Worm (Caenorhabditis elegans) whole organism, L4 larva: Measurements from ENCODE around the gene F08D12.3.

Experiments
- D1046.2 ChIP-seq: fragments of 200-800 bp; sonication (Bioruptor generic); IDR thresholded peaks from 2 replicates; pipeline ENCODE4 v1.3.6; 2022; ENCODE audit warnings: missing genetic modification characterization, missing compliant biosample characterization
- F10B5.3 ChIP-seq: sonication (generic microtip); optimal IDR thresholded peaks from 2 replicates; lab custom pipeline; 2016; ENCODE audit warnings: mild to moderate bottlenecking, missing genetic modification characterization, missing compliant biosample characterization
- F37D6.2 ChIP-seq: sonication (generic microtip); optimal IDR thresholded peaks from 2 replicates; lab custom pipeline; 2016; ENCODE audit warnings: mild to moderate bottlenecking, missing genetic modification characterization, missing compliant biosample characterization
- T20F7.1 ChIP-seq: fragments of 200-800 bp; sonication (Bioruptor generic); optimal IDR thresholded peaks from 2 replicates; lab custom pipeline; 2018; ENCODE audit warnings: mild to moderate bottlenecking, missing genetic modification characterization, missing compliant biosample characterization
- ZK337.2 ChIP-seq: fragments of 200-800 bp; sonication (Bioruptor generic); IDR thresholded peaks from 2 replicates; pipeline ENCODE4 v1.3.6; 2022; ENCODE audit warnings: missing genetic modification reagents, missing genetic modification characterization, missing compliant biosample characterization
- aha-1 ChIP-seq: fragments of 150-350 bp; peaks from one replicate; lab custom pipeline; 2014; ENCODE audit warnings: missing biosample characterization, missing genetic modification characterization
- attf-4 ChIP-seq: sonication (generic microtip); optimal IDR thresholded peaks from 3 replicates; lab custom pipeline; 2017; ENCODE audit warnings: missing biosample characterization, missing genetic modification characterization
- ceh-20 ChIP-seq: fragments of 200-800 bp; sonication (Bioruptor generic); IDR thresholded peaks from 2 replicates; pipeline ENCODE4 v1.3.6; 2022; ENCODE audit warnings: missing genetic modification reagents, missing genetic modification characterization, missing compliant biosample characterization
- ceh-62 ChIP-seq: sonication (generic microtip); optimal IDR thresholded peaks from 2 replicates; lab custom pipeline; 2017; ENCODE audit warnings: missing biosample characterization, missing genetic modification characterization
- ceh-82 ChIP-seq: sonication (generic microtip); optimal IDR thresholded peaks from 2 replicates; lab custom pipeline; 2017; ENCODE audit warnings: missing biosample characterization, missing genetic modification characterization
- ces-1 ChIP-seq: fragments of 150-350 bp; sonication (generic microtip); optimal IDR thresholded peaks from 4 replicates; lab custom pipeline; 2014; ENCODE audit warnings: missing biosample characterization, missing genetic modification reagents, missing genetic modification characterization
- ctbp-1 ChIP-seq: fragments of 200-800 bp; sonication (Bioruptor generic); IDR thresholded peaks from 2 replicates; pipeline ENCODE4 v1.3.6; 2022; ENCODE audit warnings: missing genetic modification reagents, missing genetic modification characterization, missing compliant biosample characterization
- daf-12 ChIP-seq: fragments of 150-350 bp; optimal IDR thresholded peaks from 2 replicates; lab custom pipeline; 2014; ENCODE audit warnings: missing biosample characterization, missing genetic modification reagents, missing genetic modification characterization
- daf-16 ChIP-seq, 3 experiments: sonication (generic microtip); optimal IDR thresholded peaks; 2 replicates each; lab custom pipeline; 2016 to 2017; ENCODE audit warnings: missing genetic modification characterization in 3 of 3, missing genetic modification reagents in 3 of 3, mild to moderate bottlenecking in 2 of 3, missing compliant biosample characterization in 2 of 3, missing biosample characterization in 1 of 3, moderate library complexity in 1 of 3
- dmd-8 ChIP-seq: fragments of 200-800 bp; sonication (Bioruptor generic); IDR thresholded peaks from 2 replicates; pipeline ENCODE4 v1.3.6; 2022; ENCODE audit warnings: missing genetic modification characterization, missing compliant biosample characterization
- egl-43 ChIP-seq: fragments of 200-800 bp; sonication (Bioruptor generic); IDR thresholded peaks from 2 replicates; pipeline ENCODE4 v1.3.6; 2022; ENCODE audit warnings: missing genetic modification reagents, missing genetic modification characterization, missing compliant biosample characterization
- fkh-10 ChIP-seq: fragments of 150-350 bp; optimal IDR thresholded peaks from 2 replicates; lab custom pipeline; 2014; ENCODE audit warnings: missing biosample characterization, missing genetic modification reagents, missing genetic modification characterization
- lin-13 ChIP-seq: fragments of 150-350 bp; optimal IDR thresholded peaks from 2 replicates; lab custom pipeline; 2014; ENCODE audit warnings: missing biosample characterization, missing genetic modification reagents, missing genetic modification characterization
- lin-29 ChIP-seq: fragments of 200-800 bp; sonication (Bioruptor generic); IDR thresholded peaks from 2 replicates; pipeline ENCODE4 v1.3.6; 2022; ENCODE audit warnings: missing genetic modification reagents, missing genetic modification characterization, missing compliant biosample characterization
- lin-38 ChIP-seq: fragments of 200-800 bp; sonication (Bioruptor generic); IDR thresholded peaks from 2 replicates; pipeline ENCODE4 v1.3.6; 2022; ENCODE audit warnings: missing genetic modification reagents, missing genetic modification characterization, missing compliant biosample characterization
- lin-39 ChIP-seq: fragments of 150-350 bp; optimal IDR thresholded peaks from 2 replicates; lab custom pipeline; 2014; ENCODE audit warnings: missing biosample characterization, missing genetic modification reagents, missing genetic modification characterization
- madf-5 ChIP-seq, 2 experiments: fragments of 200-800 bp; sonication (Bioruptor generic); IDR thresholded peaks; 2 replicates each; pipeline ENCODE4 v1.3.6; 2022; ENCODE audit warnings: missing compliant biosample characterization in 2 of 2, missing genetic modification characterization in 2 of 2
- madf-9 ChIP-seq: fragments of 200-800 bp; sonication (Bioruptor generic); conservative IDR thresholded peaks from 2 replicates; pipeline ENCODE4 v1.3.6; 2022; ENCODE audit warnings: missing genetic modification reagents, missing genetic modification characterization, missing compliant biosample characterization
- mdt-29 ChIP-seq: fragments of 200-800 bp; sonication (Bioruptor generic); IDR thresholded peaks from 2 replicates; pipeline ENCODE4 v1.3.6; 2022; ENCODE audit warnings: missing genetic modification reagents, missing genetic modification characterization, missing compliant biosample characterization
- mep-1 ChIP-seq: fragments of 150-350 bp; sonication (generic microtip); optimal IDR thresholded peaks from 3 replicates; lab custom pipeline; 2014; ENCODE audit warnings: missing biosample characterization, missing genetic modification characterization
- mxl-3 ChIP-seq: fragments of 200-800 bp; sonication (Bioruptor generic); optimal IDR thresholded peaks from 2 replicates; lab custom pipeline; 2018; ENCODE audit warnings: mild to moderate bottlenecking, missing genetic modification characterization, missing compliant biosample characterization
- nhr-111 ChIP-seq: fragments of 200-800 bp; sonication (Bioruptor generic); optimal IDR thresholded peaks from 2 replicates; lab custom pipeline; 2018; ENCODE audit warnings: mild to moderate bottlenecking, missing genetic modification characterization, missing compliant biosample characterization
- nhr-28 ChIP-seq: fragments of 150-350 bp; optimal IDR thresholded peaks from 2 replicates; lab custom pipeline; 2014; ENCODE audit warnings: missing biosample characterization, missing genetic modification characterization
- nhr-76 ChIP-seq: fragments of 150-350 bp; optimal IDR thresholded peaks from 2 replicates; lab custom pipeline; 2014; ENCODE audit warnings: missing biosample characterization, missing genetic modification characterization
- php-3 ChIP-seq: fragments of 200-800 bp; sonication (Bioruptor generic); IDR thresholded peaks from 2 replicates; pipeline ENCODE4 v1.3.6; 2022; ENCODE audit warnings: missing genetic modification reagents, missing genetic modification characterization, missing compliant biosample characterization
- set-16 ChIP-seq: fragments of 200-800 bp; sonication (Bioruptor generic); IDR thresholded peaks from 2 replicates; pipeline ENCODE4 v1.3.6; 2022; ENCODE audit warnings: missing genetic modification reagents, missing genetic modification characterization, missing compliant biosample characterization
- snpc-1.2 ChIP-seq: fragments of 200-800 bp; sonication (Bioruptor generic); IDR thresholded peaks from 2 replicates; pipeline ENCODE4 v1.3.6; 2022; ENCODE audit warnings: missing genetic modification reagents, missing genetic modification characterization, missing compliant biosample characterization
- snpc-4 ChIP-seq: fragments of 150-350 bp; optimal IDR thresholded peaks from 2 replicates; lab custom pipeline; 2014; ENCODE audit warnings: missing biosample characterization, missing genetic modification characterization
- spr-3 ChIP-seq: fragments of 200-800 bp; sonication (Bioruptor generic); optimal IDR thresholded peaks from 2 replicates; lab custom pipeline; 2018; ENCODE audit warnings: mild to moderate bottlenecking, missing genetic modification characterization, missing compliant biosample characterization
- unc-39 ChIP-seq: sonication (generic microtip); optimal IDR thresholded peaks from 2 replicates; lab custom pipeline; 2017; ENCODE audit warnings: missing biosample characterization, missing genetic modification characterization
- vab-7 ChIP-seq: fragments of 200-800 bp; sonication (Bioruptor generic); IDR thresholded peaks from 2 replicates; pipeline ENCODE4 v1.3.6; 2022; ENCODE audit warnings: missing genetic modification reagents, missing genetic modification characterization, missing compliant biosample characterization
- zag-1 ChIP-seq: fragments of 150-350 bp; optimal IDR thresholded peaks from 2 replicates; lab custom pipeline; 2014; ENCODE audit warnings: missing biosample characterization, missing genetic modification characterization
- zip-2 ChIP-seq: fragments of 150-350 bp; optimal IDR thresholded peaks from 2 replicates; lab custom pipeline; 2014; ENCODE audit warnings: missing biosample characterization, missing genetic modification characterization

F08D12.3 gene

DNA sequence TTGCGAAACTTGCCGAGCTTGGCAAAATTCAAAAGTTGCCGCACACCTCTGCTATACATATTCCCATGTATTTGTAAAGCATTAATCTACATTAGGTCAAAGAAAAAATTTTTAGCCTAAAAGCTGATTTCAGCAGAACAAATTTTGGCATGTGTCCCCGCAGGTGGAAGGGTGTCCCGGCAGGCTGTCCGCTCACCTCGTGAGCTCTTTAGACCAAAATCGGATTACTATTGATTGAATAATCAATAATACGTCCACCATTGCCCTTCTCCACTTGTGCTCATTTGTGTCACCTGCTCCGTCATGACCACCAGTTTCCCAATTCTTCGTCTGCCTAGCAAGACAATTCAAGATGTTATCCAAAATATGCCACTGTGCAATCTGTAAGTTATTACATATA, 20.9 kb upstream of the F08D12.3 start, which contains the start of gene fbxb-107:
Gene fbxb-107 (plus strand): TSS at position 297 of the 400 bp plus-strand sequence.
- TF ChIP-seq mxl-3 (GFP tag; lab: Kevin White, UChicago) = no peak
- TF ChIP-seq lin-39 (tag; lab: Kevin White, UChicago) = no peak
- TF ChIP-seq fkh-10 (GFP tag; lab: Kevin White, UChicago) = no peak
- TF ChIP-seq unc-39 (tag; lab: Kevin White, UChicago) = no peak
- no peak for TF ChIP-seq daf-16 (GFP tag; optimal IDR thresholded peaks at IDR 0.05; lab: Kevin White, UChicago)
- TF ChIP-seq daf-16 (tag; optimal IDR thresholded peaks at IDR 0.05; lab: Kevin White, UChicago) = no peak
- TF ChIP-seq nhr-111 (GFP tag; lab: Kevin White, UChicago) = no peak
- TF ChIP-seq zag-1 (tag; lab: Kevin White, UChicago) = no peak
- no peak for TF ChIP-seq egl-43
- TF ChIP-seq nhr-28 (tag; lab: Kevin White, UChicago) = no peak
- TF ChIP-seq dmd-8 = no peak
- TF ChIP-seq php-3 (GFP tag; lab: Robert Waterston, UW) = no peak
- no peak for TF ChIP-seq T20F7.1 (GFP tag; lab: Kevin White, UChicago)
- no peak for TF ChIP-seq set-16
- TF ChIP-seq nhr-76 = no peak
- TF ChIP-seq ceh-20 = no peak
- no peak for TF ChIP-seq madf-9
- TF ChIP-seq D1046.2 (GFP tag; lab: Robert Waterston, UW) = no peak
- TF ChIP-seq, all 104 proteins: peak for 0

DNA sequence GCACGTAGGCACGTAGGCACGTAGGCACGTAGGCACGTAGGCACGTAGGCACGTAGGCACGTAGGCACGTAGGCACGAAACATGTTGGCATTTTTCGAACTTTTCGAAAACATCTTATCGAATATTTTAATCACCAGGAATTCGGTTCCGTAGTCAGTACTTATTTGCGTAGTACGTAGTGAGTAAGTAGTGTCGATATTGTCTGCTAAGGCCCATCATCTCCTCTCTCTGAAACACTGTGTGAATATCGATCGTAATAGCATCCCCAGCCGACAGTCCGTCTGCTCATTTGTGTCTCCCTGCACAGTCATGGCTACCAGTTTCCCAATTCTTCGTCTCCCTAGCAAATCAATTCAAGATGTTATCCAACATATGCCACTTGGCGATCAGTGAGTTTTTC, 17.2 kb upstream of the F08D12.3 start, which contains the start of gene fbxb-106:
Gene fbxb-106 (plus strand): TSS at position 301 of the 400 bp plus-strand sequence.
- TF ChIP-seq snpc-4 (tag; lab: Kevin White, UChicago) = no peak
- TF ChIP-seq lin-29 (GFP tag; lab: Robert Waterston, UW) = no peak
- TF ChIP-seq spr-3 (GFP tag; lab: Kevin White, UChicago) = no peak

ce11 chrII:2764664-2765063, 14.7 kb upstream of the F08D12.3 start, which contains the start of gene fbxb-108:
Gene fbxb-108, plus strand, starts transcription at chrII:2764964.
- TF ChIP-seq daf-12 (tag; lab: Kevin White, UChicago) (no peak), ZK337.2 (GFP tag; lab: Robert Waterston, UW) (no peak), lin-13 (GFP tag; lab: Kevin White, UChicago) (no peak), mep-1 (tag; lab: Kevin White, UChicago) (no peak), ces-1 (no peak), aha-1 (tag; lab: Kevin White, UChicago) (no peak), lin-38 (GFP tag; lab: Robert Waterston, UW) (no peak), ceh-62 (tag; lab: Kevin White, UChicago) (no peak), F10B5.3 (tag; lab: Kevin White, UChicago) (no peak), zip-2 (tag; lab: Kevin White, UChicago) (no peak), D1046.2 (GFP tag; lab: Robert Waterston, UW) (no peak), F37D6.2 (tag; lab: Kevin White, UChicago) (no peak)

DNA sequence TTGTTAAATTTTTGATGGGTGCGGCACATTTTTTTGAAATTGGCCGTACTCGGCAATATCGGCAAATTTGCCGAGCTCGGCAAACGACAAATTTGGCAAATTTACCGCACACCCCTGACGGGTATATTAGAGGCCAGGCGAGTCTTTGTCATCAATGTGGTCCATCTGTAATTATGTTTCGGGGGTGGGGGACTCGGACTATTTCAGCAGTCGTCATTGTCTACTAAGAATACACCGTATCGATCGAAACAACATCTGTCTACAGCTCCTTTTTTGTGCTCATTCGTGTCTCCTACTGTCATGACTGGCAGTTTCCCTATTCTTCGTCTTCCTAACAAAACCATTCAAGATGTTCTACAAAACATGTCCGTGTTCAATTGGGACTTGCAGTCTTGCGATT, 13.0 kb upstream of the F08D12.3 start, which contains the start of gene F08D12.15:
Gene F08D12.15 (plus strand): TSS at position 301 of the 400 bp plus-strand sequence.
- TF ChIP-seq nhr-76 = no peak
- no peak for TF ChIP-seq snpc-1.2 (GFP tag; lab: Robert Waterston, UW)
- no peak for TF ChIP-seq ceh-82 (tag; lab: Kevin White, UChicago)

- TF ChIP-seq vab-7 (GFP tag; lab: Robert Waterston, UW) (no peak), daf-16 (GFP tag; optimal IDR thresholded peaks at IDR 0.05; lab: Kevin White, UChicago) (peak in 1 of 2 experiments; percentile 36), daf-16 (tag; optimal IDR thresholded peaks at IDR 0.05; lab: Kevin White, UChicago) (no peak), madf-5 (GFP tag; IDR thresholded peaks at IDR 0.05; lab: Robert Waterston, UW) (no peak), lin-38 (GFP tag; lab: Robert Waterston, UW) (no peak), ceh-82 (tag; lab: Kevin White, UChicago) (no peak), mdt-29 (GFP tag; lab: Robert Waterston, UW) (no peak), attf-4 (no peak), ctbp-1 (GFP tag; lab: Robert Waterston, UW) (no peak)
- TF ChIP-seq, all 104 proteins: peak for 1
These were observed 10.3 kb upstream of the F08D12.3 start, which contains the start of gene F08D12.7 for ce11 chrII:2769021-2769420. Gene F08D12.7, minus strand, starts transcription at chrII:2769121.
